Worm (Caenorhabditis elegans) whole organism, early embryonic: ENCODE measurements around the gene gipc-1.

Source experiments
- ama-1 ChIP-seq: fragments of 150-350 bp; optimal IDR thresholded peaks from 2 replicates; lab custom pipeline; 2014
- tbx-37 ChIP-seq: fragments of 200-800 bp; sonication (Bioruptor generic); conservative IDR thresholded peaks from 2 replicates; pipeline ENCODE4 v1.3.6; 2022; ENCODE audit warnings: missing genetic modification reagents, missing genetic modification characterization, missing compliant biosample characterization

ce11 chrIII:4879445-4879844, 8.9 kb downstream of the gipc-1 start, which contains the start of gene C35D10.1:
- TF ChIP-seq ama-1: no peak
- no peak for TF ChIP-seq tbx-37 (GFP tag; lab: Robert Waterston, UW)
